Worm (Caenorhabditis elegans) whole organism, late embryonic: Measurements from ENCODE around the gene W09D6.1.

Source experiments
- Y22D7AL.16 ChIP-seq: sonication (generic microtip); optimal IDR thresholded peaks from 2 replicates; lab custom pipeline; 2016; ENCODE audit warnings: missing genetic modification characterization, missing compliant biosample characterization
- ceh-14 ChIP-seq: sonication (generic microtip); optimal IDR thresholded peaks from 2 replicates; lab custom pipeline; 2016; ENCODE audit warnings: missing genotype, missing genetic modification characterization, missing compliant biosample characterization
- ceh-19 ChIP-seq: fragments of 200-800 bp; sonication (Bioruptor generic); optimal IDR thresholded peaks from 2 replicates; lab custom pipeline; 2018; ENCODE audit warnings: mild to moderate bottlenecking, missing genetic modification characterization, missing compliant biosample characterization
- ceh-24 ChIP-seq: sonication (generic microtip); optimal IDR thresholded peaks from 2 replicates; lab custom pipeline; 2016; ENCODE audit warnings: mild to moderate bottlenecking, missing genetic modification characterization, missing compliant biosample characterization
- ceh-45 ChIP-seq: fragments of 200-800 bp; sonication (Bioruptor generic); IDR thresholded peaks from 2 replicates; pipeline ENCODE4 v1.3.6; 2022; ENCODE audit warnings: missing genetic modification reagents, missing genetic modification characterization, missing compliant biosample characterization
- dve-1 ChIP-seq: sonication (generic microtip); optimal IDR thresholded peaks from 2 replicates; lab custom pipeline; 2017; ENCODE audit warnings: antibody characterized with exemption, mild to moderate bottlenecking, missing genetic modification characterization, missing compliant biosample characterization
- elt-4 ChIP-seq: sonication (generic microtip); optimal IDR thresholded peaks from 2 replicates; lab custom pipeline; 2016; ENCODE audit warnings: missing genetic modification characterization, missing compliant biosample characterization
- pag-3 ChIP-seq: sonication (generic microtip); optimal IDR thresholded peaks from 2 replicates; lab custom pipeline; 2016; ENCODE audit warnings: missing compliant biosample characterization, missing genetic modification characterization, borderline replicate concordance
- ref-2 ChIP-seq: sonication (generic microtip); optimal IDR thresholded peaks from 2 replicates; lab custom pipeline; 2016; ENCODE audit warnings: missing genetic modification characterization, missing compliant biosample characterization
- ttx-3 ChIP-seq: sonication (generic microtip); optimal IDR thresholded peaks from 2 replicates; lab custom pipeline; 2016; ENCODE audit warnings: missing genetic modification reagents, missing genetic modification characterization, missing compliant biosample characterization
- unc-42 ChIP-seq: sonication (generic microtip); optimal IDR thresholded peaks from 2 replicates; lab custom pipeline; 2016; ENCODE audit warnings: missing genotype, missing genetic modification characterization, missing compliant biosample characterization
- unc-55 ChIP-seq: sonication (generic microtip); optimal IDR thresholded peaks from 2 replicates; lab custom pipeline; 2017; ENCODE audit warnings: missing biosample characterization, missing genetic modification reagents, missing genetic modification characterization
- zip-5 ChIP-seq: sonication (generic microtip); optimal IDR thresholded peaks from 2 replicates; lab custom pipeline; 2016; ENCODE audit warnings: missing genetic modification characterization, missing compliant biosample characterization

DNA sequence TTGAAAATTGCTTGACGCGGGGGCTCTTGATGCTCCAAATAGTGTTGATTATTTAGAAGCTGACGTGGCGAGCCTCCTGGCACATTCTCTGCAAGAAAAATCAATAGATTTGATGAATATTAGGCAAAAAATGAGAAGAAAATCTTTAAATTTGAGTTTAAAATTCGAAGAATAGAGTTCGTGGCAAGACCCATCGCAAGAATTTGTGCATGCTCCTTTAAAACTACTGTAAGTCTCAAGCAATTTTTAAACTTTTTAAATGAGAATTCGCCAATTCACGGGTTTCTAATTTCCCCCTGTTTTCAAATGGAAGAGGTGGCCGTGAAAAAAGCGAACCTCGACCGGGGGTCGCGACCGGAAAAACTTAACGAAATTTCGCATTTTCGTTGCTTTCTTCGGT is 45.2 kb downstream of the W09D6.1 start:
- TF ChIP-seq zip-5 (tag; lab: Kevin White, UChicago) (no peak), elt-4 (tag; lab: Kevin White, UChicago) (no peak), ceh-24 (tag; lab: Kevin White, UChicago) (no peak), unc-55 (GFP tag; lab: Kevin White, UChicago) (no peak), dve-1 (tag; lab: Kevin White, UChicago) (no peak), unc-42 (tag; lab: Kevin White, UChicago) (no peak), ceh-14 (no peak), ceh-19 (GFP tag; lab: Kevin White, UChicago) (no peak), Y22D7AL.16 (tag; lab: Kevin White, UChicago) (no peak), ref-2 (no peak), ttx-3 (tag; lab: Kevin White, UChicago) (no peak), ceh-45 (GFP tag; lab: Robert Waterston, UW) (no peak), pag-3 (tag; lab: Kevin White, UChicago) (no peak)
